Worm (Caenorhabditis elegans): ENCODE data around the gene clec-37.

clec-37 gene

ce11 chrV:16853956-16854683 lies 2.2 kb upstream of the clec-37 start, which contains the start of the genes clec-35 and clec-27:
Gene clec-35 (minus strand): TSS chrV:16854056.
Gene clec-27 (plus strand): TSS chrV:16854633.
- no peak for TF ChIP-seq cey-2 (tag; optimal IDR thresholded peaks at IDR 0.05; ENCODE audit: borderline replicate concordance, insufficient read depth)
- TF ChIP-seq hmg-1.1 (GFP tag; IDR thresholded peaks at IDR 0.05): no peak
- TF ChIP-seq arid-1 (GFP tag; conservative IDR thresholded peaks at IDR 0.05): no peak
- no peak for TF ChIP-seq ces-1 (GFP tag; optimal IDR thresholded peaks at IDR 0.05)
- no peak for TF ChIP-seq ZK546.5 (tag; optimal IDR thresholded peaks at IDR 0.05)
- no peak for TF ChIP-seq hlh-11 (tag; optimal IDR thresholded peaks at IDR 0.05)
- TF ChIP-seq dmd-9 (GFP tag; IDR thresholded peaks at IDR 0.05): no peak
- TF ChIP-seq madf-5 (GFP tag; IDR thresholded peaks at IDR 0.05): no peak

ce11 chrV:16848498-16848897 lies 3.4 kb downstream of the clec-37 start, which contains the start of the genes clec-36 and clec-26:
Gene clec-36 (minus strand): TSS chrV:16848598.
Gene clec-26 (plus strand): TSS chrV:16848611.
- TF ChIP-seq ZK546.5 (tag; optimal IDR thresholded peaks at IDR 0.05): no peak
- peak in 1 of 2 experiments; percentile 77 for TF ChIP-seq unc-62 (GFP tag; optimal IDR thresholded peaks at IDR 0.05 in 1 of 2)
- no peak for TF ChIP-seq unc-62 (tag; optimal IDR thresholded peaks at IDR 0.05)
- no peak for TF ChIP-seq pha-4 (GFP tag; IDR thresholded peaks at IDR 0.05)
- TF ChIP-seq pha-4 (tag; optimal IDR thresholded peaks at IDR 0.05): no peak
- peak; percentile 38; the same call in 1 of the 2 replicates for TF ChIP-seq dmd-6 (GFP tag; IDR thresholded peaks at IDR 0.05)

- TF ChIP-seq nhr-102 (tag; optimal IDR thresholded peaks at IDR 0.05) (no peak), Y75B8A.6 (GFP tag; IDR thresholded peaks at IDR 0.05) (no peak), egl-27 (tag; optimal IDR thresholded peaks at IDR 0.05) (no peak), nhr-11 (tag; optimal IDR thresholded peaks at IDR 0.05) (no peak), nhr-25 (tag; optimal IDR thresholded peaks at IDR 0.05; ENCODE audit: borderline replicate concordance, insufficient read depth) (no peak), nhr-48 (tag; optimal IDR thresholded peaks at IDR 0.05) (no peak), zip-2 (tag; optimal IDR thresholded peaks at IDR 0.05) (no peak), mep-1 (tag; optimal IDR thresholded peaks at IDR 0.05) (no peak), attf-4 (tag; optimal IDR thresholded peaks at IDR 0.05) (no peak), D1046.2 (GFP tag; IDR thresholded peaks at IDR 0.05) (no peak), ZK546.5 (tag; optimal IDR thresholded peaks at IDR 0.05) (no peak), hlh-11 (tag; optimal IDR thresholded peaks at IDR 0.05) (no peak), ztf-7 (tag; optimal IDR thresholded peaks at IDR 0.05) (no peak)
These were observed 9.0 kb downstream of the clec-37 start, which contains the start of gene clec-25 for ce11 chrV:16842941-16843340. Gene clec-25 (plus strand): TSS chrV:16843241.

ce11 chrV:16840961-16841360 lies 10.9 kb downstream of the clec-37 start, which contains the start of gene clec-40:
Gene clec-40 (minus strand): TSS chrV:16841061.
- no peak for TF ChIP-seq nhr-6 (tag; optimal IDR thresholded peaks at IDR 0.05)
- TF ChIP-seq F44E2.7 (GFP tag; IDR thresholded peaks at IDR 0.05): no peak
- TF ChIP-seq lin-29 (GFP tag; IDR thresholded peaks at IDR 0.05): no peak
- TF ChIP-seq F37D6.2 (tag; optimal IDR thresholded peaks at IDR 0.05): no peak
- TF ChIP-seq egl-43 (GFP tag; IDR thresholded peaks at IDR 0.05): no peak
- TF ChIP-seq F26F4.8 (GFP tag; conservative IDR thresholded peaks at IDR 0.05): no peak
- TF ChIP-seq nhr-11 (tag; optimal IDR thresholded peaks at IDR 0.05): no peak
- TF ChIP-seq ceh-44 (GFP tag; IDR thresholded peaks at IDR 0.05): no peak
- TF ChIP-seq lim-7 (GFP tag; IDR thresholded peaks at IDR 0.05): no peak
- no peak for TF ChIP-seq gei-8 (GFP tag; optimal IDR thresholded peaks at IDR 0.05)
- no peak for TF ChIP-seq ceh-32 (tag; optimal IDR thresholded peaks at IDR 0.05; ENCODE audit: poor library complexity)
- no peak for TF ChIP-seq tag-97 (GFP tag; IDR thresholded peaks at IDR 0.05)
- TF ChIP-seq duxl-1 (tag; optimal IDR thresholded peaks at IDR 0.05; ENCODE audit: poor library complexity): no peak
